Fruit fly (Drosophila melanogaster): ENCODE measurements around the gene RpS27A.

RpS27A gene

dm6 chr2L:10442048-10442790 is 34.1 kb downstream of the RpS27A start, which contains the start of gene loh (continued):
- TF ChIP-seq chinmo (GFP tag; IDR thresholded peaks at IDR 0.05; ENCODE audit: partially characterized antibody) = 0 out of 4 replicates have a peak, but pooled peaks have one; percentile 19
- TF ChIP-seq Atf6 (GFP tag; IDR thresholded peaks at IDR 0.05) = no peak
- no peak for TF ChIP-seq CG11085 (GFP tag; IDR thresholded peaks at IDR 0.05)
- TF ChIP-seq phol (tag; optimal IDR thresholded peaks at IDR 0.05) = peak; percentile 73
- TF ChIP-seq Chrac-16 (GFP tag; optimal IDR thresholded peaks at IDR 0.05) = no peak
- TF ChIP-seq HmgD (GFP tag; optimal IDR thresholded peaks at IDR 0.05) = no peak
- no peak for TF ChIP-seq Side (GFP tag; optimal IDR thresholded peaks at IDR 0.05)
- peak; percentile 79 for TF ChIP-seq gem (tag; optimal IDR thresholded peaks at IDR 0.05)
- no peak for TF ChIP-seq caup (GFP tag; optimal IDR thresholded peaks at IDR 0.05; ENCODE audit: severe bottlenecking)
- TF ChIP-seq sd (tag; optimal IDR thresholded peaks at IDR 0.05) = no peak
- no peak for TF ChIP-seq ssp (GFP tag; IDR thresholded peaks at IDR 0.05)
- no peak for TF ChIP-seq Awh (GFP tag; IDR thresholded peaks at IDR 0.05)
- TF ChIP-seq HmgZ (tag; optimal IDR thresholded peaks at IDR 0.05) = no peak
- no peak for TF ChIP-seq CG13287 (GFP tag; IDR thresholded peaks at IDR 0.05; ENCODE audit: partially characterized antibody)
- TF ChIP-seq ap (GFP tag; IDR thresholded peaks at IDR 0.05) = no peak
- TF ChIP-seq twi (tag; optimal IDR thresholded peaks at IDR 0.05) = peak; percentile 42
- no peak for TF ChIP-seq pb (GFP tag; optimal IDR thresholded peaks at IDR 0.05)
- no peak for TF ChIP-seq otp (GFP tag; IDR thresholded peaks at IDR 0.05)
- no peak for TF ChIP-seq pho (GFP tag; optimal IDR thresholded peaks at IDR 0.05)
- TF ChIP-seq Sox102F (GFP tag; optimal IDR thresholded peaks at IDR 0.05) = no peak
- peak; percentile 56 for TF ChIP-seq CG15601 (tag; optimal IDR thresholded peaks at IDR 0.05)
- TF ChIP-seq CG32767 (GFP tag; IDR thresholded peaks at IDR 0.05) = no peak
- TF ChIP-seq Kr (GFP tag; optimal IDR thresholded peaks at IDR 0.05) = no peak
- no peak for TF ChIP-seq CG7839 (tag; optimal IDR thresholded peaks at IDR 0.05)
- no peak for TF ChIP-seq CG9817 (tag; optimal IDR thresholded peaks at IDR 0.05)
- no peak for TF ChIP-seq grn (GFP tag; optimal IDR thresholded peaks at IDR 0.05)
- peak; percentile 12 for TF ChIP-seq CG15514 (GFP tag; optimal IDR thresholded peaks at IDR 0.05)
- peak in 1 of 2 experiments; percentile 39 for TF ChIP-seq dpn (GFP tag; optimal IDR thresholded peaks at IDR 0.05)
- TF ChIP-seq gcm2 (GFP tag; optimal IDR thresholded peaks at IDR 0.05) = no peak
- TF ChIP-seq CG17361 (GFP tag; IDR thresholded peaks at IDR 0.05) = peak; percentile 90
- no peak for TF ChIP-seq her (GFP tag; optimal IDR thresholded peaks at IDR 0.05)
- TF ChIP-seq CG3407 (GFP tag; optimal IDR thresholded peaks at IDR 0.05) = peak; percentile 40
- no peak for TF ChIP-seq slbo (GFP tag; IDR thresholded peaks at IDR 0.05)
- peak; percentile 75 for TF ChIP-seq CG11696 (GFP tag; IDR thresholded peaks at IDR 0.05)
- TF ChIP-seq al (GFP tag; IDR thresholded peaks at IDR 0.05) = no peak
- no peak for TF ChIP-seq CG14860 (GFP tag; IDR thresholded peaks at IDR 0.05; ENCODE audit: partially characterized antibody)
- TF ChIP-seq sna (GFP tag; IDR thresholded peaks at IDR 0.05; ENCODE audit: partially characterized antibody) = no peak
- no peak for TF ChIP-seq hb (GFP tag; IDR thresholded peaks at IDR 0.05; ENCODE audit: partially characterized antibody)
- no peak for TF ChIP-seq CG13123 (GFP tag; optimal IDR thresholded peaks at IDR 0.05)
- peak; percentile 79 for TF ChIP-seq CG31441 (GFP tag; IDR thresholded peaks at IDR 0.05)
- TF ChIP-seq bigmax (GFP tag; optimal IDR thresholded peaks at IDR 0.05) = no peak
- peak; percentile 65 for TF ChIP-seq CG5180 (GFP tag; optimal IDR thresholded peaks at IDR 0.05)
- TF ChIP-seq CG14667 (GFP tag; IDR thresholded peaks at IDR 0.05) = no peak; the same call in 1 of the 2 replicates
- peak; percentile 30 for TF ChIP-seq Sry-β (GFP tag; optimal IDR thresholded peaks at IDR 0.05)
- no peak for TF ChIP-seq jing (GFP tag; optimal IDR thresholded peaks at IDR 0.05)
- no peak for TF ChIP-seq pum (GFP tag; optimal IDR thresholded peaks at IDR 0.05)
- TF ChIP-seq CG15011 (GFP tag; optimal IDR thresholded peaks at IDR 0.05) = no peak
- no peak for TF ChIP-seq Dp (GFP tag; optimal IDR thresholded peaks at IDR 0.05)
- TF ChIP-seq zen2 (GFP tag; IDR thresholded peaks at IDR 0.05; ENCODE audit: partially characterized antibody) = no peak
